Worm (Caenorhabditis elegans) whole organism, mixed stage, embryonic: ENCODE data around the gene ZC13.1.

Experiments used
- lsy-2 ChIP-seq: fragments of 150-350 bp; optimal IDR thresholded peaks from 2 replicates; lab custom pipeline; 2014; ENCODE audit warnings: missing biosample characterization, missing genetic modification characterization
- tbx-8 ChIP-seq: fragments of 200-800 bp; sonication (Bioruptor generic); optimal IDR thresholded peaks from 2 replicates; lab custom pipeline; 2018; ENCODE audit warnings: mild to moderate bottlenecking, missing genetic modification characterization, moderate library complexity, missing compliant biosample characterization

DNA sequence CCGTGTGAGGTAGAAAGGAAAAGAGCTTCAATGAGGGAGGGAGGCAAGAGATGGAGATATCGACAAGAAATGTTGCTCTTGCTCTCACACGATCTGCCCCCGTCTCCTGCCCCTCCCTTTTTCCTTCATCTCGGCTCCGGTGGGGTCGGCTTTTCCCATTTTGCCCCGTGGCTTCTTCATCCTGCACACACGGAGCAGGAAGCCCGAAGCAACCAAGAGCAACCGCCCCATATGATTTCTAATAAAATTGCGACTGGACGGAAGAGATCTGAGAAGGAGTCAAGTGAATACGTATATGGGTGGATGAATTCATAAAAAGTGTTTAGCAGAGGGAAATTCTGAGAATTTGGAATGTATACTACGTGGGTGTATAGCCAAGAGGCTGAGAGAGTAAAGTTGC, 32.4 kb upstream of the ZC13.1 start:
- TF ChIP-seq lsy-2: no peak
- no peak for TF ChIP-seq tbx-8
